Worm (Caenorhabditis elegans): ENCODE data around the gene srw-145.

DNA sequence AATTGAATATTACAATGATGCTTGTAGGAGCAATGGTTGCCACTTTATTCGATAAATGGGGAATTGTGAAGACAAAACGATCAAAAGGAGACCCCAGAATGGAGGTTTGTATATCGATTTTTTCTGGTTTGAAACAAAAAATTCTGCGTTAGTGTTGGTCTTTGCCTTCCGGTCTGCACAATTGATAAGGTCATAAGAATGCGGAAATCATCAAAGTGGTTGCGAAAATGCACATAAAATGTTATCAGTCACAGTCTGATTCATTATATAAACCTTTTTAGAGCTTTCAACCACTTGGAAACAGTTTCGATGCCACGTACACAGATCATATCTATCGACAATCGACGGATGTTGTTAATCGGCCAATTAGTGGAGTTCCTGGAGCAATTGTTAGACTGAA lies 43.4 kb upstream of the srw-145 start:
- TF ChIP-seq ztf-4 (tag; optimal IDR thresholded peaks at IDR 0.05) (no peak), mdl-1 (tag; optimal IDR thresholded peaks at IDR 0.05) (no peak), nhr-84 (tag; optimal IDR thresholded peaks at IDR 0.05) (no peak)

All from whole organism, L1 larva.